Fruit fly (Drosophila melanogaster): ENCODE results near the gene SmB.
A peak's percentile ranks its signal among the peaks of the same experiment; 100 is the strongest.

The SmB gene

DNA sequence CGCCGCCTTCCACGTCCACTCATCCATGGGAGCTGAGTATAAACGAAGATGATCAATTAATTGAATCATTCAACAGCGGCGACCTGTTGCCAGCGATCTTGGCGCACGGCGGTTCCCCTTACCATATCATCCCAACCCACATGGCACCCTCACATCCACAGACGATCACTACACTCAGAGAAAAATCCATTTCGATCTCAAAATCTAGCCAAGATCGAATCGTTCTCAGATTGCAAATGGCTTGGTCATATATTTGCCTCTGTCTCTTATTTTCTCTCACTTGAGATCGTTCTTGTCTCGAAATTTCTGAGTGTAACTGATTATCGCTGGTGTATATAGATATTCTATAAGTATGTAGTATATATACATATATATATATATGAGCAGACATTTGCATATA is 42.0 kb upstream of the SmB start (continued):
- peak; percentile 44; the same call in 1 of the 2 replicates for TF ChIP-seq CG31224 (GFP tag; IDR thresholded peaks at IDR 0.05)
- TF ChIP-seq CG9876 (GFP tag; optimal IDR thresholded peaks at IDR 0.05), result no peak
- no peak for TF ChIP-seq NC2α (GFP tag; optimal IDR thresholded peaks at IDR 0.05)
- no peak for TF ChIP-seq slp2 (GFP tag; optimal IDR thresholded peaks at IDR 0.05)
- TF ChIP-seq Elba2 (GFP tag; optimal IDR thresholded peaks at IDR 0.05), result no peak
- TF ChIP-seq dimm (GFP tag; IDR thresholded peaks at IDR 0.05), result no peak
- TF ChIP-seq CG3726 (GFP tag; IDR thresholded peaks at IDR 0.05), result no peak
- TF ChIP-seq fru (optimal IDR thresholded peaks at IDR 0.05), result no peak
- TF ChIP-seq CG15011 (GFP tag; optimal IDR thresholded peaks at IDR 0.05), result no peak
- TF ChIP-seq Vsx1 (GFP tag; optimal IDR thresholded peaks at IDR 0.05), result peak; percentile 13
- no peak for TF ChIP-seq nom (GFP tag; optimal IDR thresholded peaks at IDR 0.05)
- TF ChIP-seq Hmr (GFP tag; optimal IDR thresholded peaks at IDR 0.05), result peak; percentile 43
- no peak for TF ChIP-seq CG12236 (GFP tag; optimal IDR thresholded peaks at IDR 0.05)
- no peak for TF ChIP-seq p53 (GFP tag; optimal IDR thresholded peaks at IDR 0.05)
- peak; percentile 41 for TF ChIP-seq kay (GFP tag; optimal IDR thresholded peaks at IDR 0.05)
- peak; percentile 55; the same call in 1 of the 2 replicates for TF ChIP-seq CG11247 (GFP tag; IDR thresholded peaks at IDR 0.05)
- TF ChIP-seq ranshi (GFP tag; IDR thresholded peaks at IDR 0.05), result peak; percentile 58; the same call in 1 of the 2 replicates
- TF ChIP-seq croc (GFP tag; conservative IDR thresholded peaks at IDR 0.05), result 0 out of 3 replicates have a peak, but pooled peaks have one; percentile 14
- TF ChIP-seq tup (GFP tag; optimal IDR thresholded peaks at IDR 0.05), result no peak
- no peak for TF ChIP-seq CG14860 (GFP tag; IDR thresholded peaks at IDR 0.05; ENCODE audit: partially characterized antibody)
- no peak for TF ChIP-seq CG15073 (GFP tag; optimal IDR thresholded peaks at IDR 0.05)
- TF ChIP-seq CG12071 (GFP tag; optimal IDR thresholded peaks at IDR 0.05), result peak; percentile 50
- TF ChIP-seq lilli (GFP tag; optimal IDR thresholded peaks at IDR 0.05), result peak; percentile 52
- peak; percentile 1 for TF ChIP-seq sqz (GFP tag; optimal IDR thresholded peaks at IDR 0.05)
- TF ChIP-seq crc (GFP tag; optimal IDR thresholded peaks at IDR 0.05), result no peak
- no peak for TF ChIP-seq seq (GFP tag; IDR thresholded peaks at IDR 0.05)
- TF ChIP-seq Sox102F (GFP tag; optimal IDR thresholded peaks at IDR 0.05), result peak; percentile 65
- TF ChIP-seq pita (GFP tag; optimal IDR thresholded peaks at IDR 0.05), result no peak
- TF ChIP-seq CG16815 (GFP tag; optimal IDR thresholded peaks at IDR 0.05), result no peak
- peak; percentile 7 for TF ChIP-seq CG14710 (tag; optimal IDR thresholded peaks at IDR 0.05)
- no peak for TF ChIP-seq TFAM (GFP tag; optimal IDR thresholded peaks at IDR 0.05)
- no peak for TF ChIP-seq inv (GFP tag; IDR thresholded peaks at IDR 0.05; ENCODE audit: partially characterized antibody)
- no peak for TF ChIP-seq NK7.1 (GFP tag; optimal IDR thresholded peaks at IDR 0.05)
- TF ChIP-seq Mad (GFP tag; optimal IDR thresholded peaks at IDR 0.05), result peak; percentile 11
- no peak for TF ChIP-seq nerfin-1 (tag; optimal IDR thresholded peaks at IDR 0.05)
- TF ChIP-seq CG10565 (GFP tag; optimal IDR thresholded peaks at IDR 0.05), result no peak
- TF ChIP-seq Camta (GFP tag; optimal IDR thresholded peaks at IDR 0.05), result no peak
- peak; percentile 37 for TF ChIP-seq Dad (GFP tag; optimal IDR thresholded peaks at IDR 0.05)
- peak; percentile 40 for TF ChIP-seq CG6813 (GFP tag; optimal IDR thresholded peaks at IDR 0.05)
- peak; percentile 63 for TF ChIP-seq Fer1 (GFP tag; optimal IDR thresholded peaks at IDR 0.05)
- no peak for TF ChIP-seq Kr (GFP tag; optimal IDR thresholded peaks at IDR 0.05)
- peak; percentile 15 for TF ChIP-seq CG6654 (GFP tag; optimal IDR thresholded peaks at IDR 0.05)
- no peak for TF ChIP-seq ap (GFP tag; IDR thresholded peaks at IDR 0.05)
- no peak for TF ChIP-seq disco-r (GFP tag; optimal IDR thresholded peaks at IDR 0.05)
- no peak for TF ChIP-seq wek (GFP tag; optimal IDR thresholded peaks at IDR 0.05)
- TF ChIP-seq shn (GFP tag; optimal IDR thresholded peaks at IDR 0.05), result no peak
- peak; percentile 59 for TF ChIP-seq Blimp-1 (GFP tag; optimal IDR thresholded peaks at IDR 0.05)
- peak; percentile 51; the same call in 1 of the 2 replicates for TF ChIP-seq CG32772 (GFP tag; IDR thresholded peaks at IDR 0.05)
- no peak for TF ChIP-seq lbe (GFP tag; optimal IDR thresholded peaks at IDR 0.05)
- no peak for TF ChIP-seq Dek (tag; optimal IDR thresholded peaks at IDR 0.05)
- TF ChIP-seq aop (GFP tag; IDR thresholded peaks at IDR 0.05), result 0 out of 2 replicates have a peak, but pooled peaks have one; percentile 43
